Fruit fly (Drosophila melanogaster): ENCODE measurements around the gene CG34161.

dm6 chr2L:10553692-10554091, 27.8 kb downstream of the CG34161 start:
- TF ChIP-seq al (GFP tag; IDR thresholded peaks at IDR 0.05) (no peak), tap (tag; optimal IDR thresholded peaks at IDR 0.05) (no peak), Sox102F (GFP tag; optimal IDR thresholded peaks at IDR 0.05) (no peak), grau (tag; optimal IDR thresholded peaks at IDR 0.05) (no peak), CG3995 (GFP tag; optimal IDR thresholded peaks at IDR 0.05) (no peak), stwl (tag; optimal IDR thresholded peaks at IDR 0.05) (no peak), CG15514 (GFP tag; optimal IDR thresholded peaks at IDR 0.05) (no peak), CG16815 (GFP tag; optimal IDR thresholded peaks at IDR 0.05) (no peak), CG8478 (optimal IDR thresholded peaks at IDR 0.05) (no peak), sug (tag; optimal IDR thresholded peaks at IDR 0.05) (no peak), abd-A (tag; optimal IDR thresholded peaks at IDR 0.05) (no peak)

Measured in whole organism, embryonic.